Worm (Caenorhabditis elegans): ENCODE measurements around the gene srw-12.

- TF ChIP-seq ztf-4 (tag; optimal IDR thresholded peaks at IDR 0.05) (no peak), nhr-76 (tag; optimal IDR thresholded peaks at IDR 0.05) (no peak), nhr-11 (tag; optimal IDR thresholded peaks at IDR 0.05) (no peak), mdl-1 (tag; optimal IDR thresholded peaks at IDR 0.05) (no peak), ceh-16 (tag; optimal IDR thresholded peaks at IDR 0.05) (no peak), snpc-4 (tag; optimal IDR thresholded peaks at IDR 0.05) (no peak), R02D3.7 (tag; optimal IDR thresholded peaks at IDR 0.05) (no peak), daf-12 (tag; optimal IDR thresholded peaks at IDR 0.05) (no peak)
These were observed 12.2 kb downstream of the srw-12 start for ce11 chrV:15226206-15226605.
